Worm (Caenorhabditis elegans): Measurements from ENCODE around the gene tomm-40.

ce11 chrII:8960414-8960813, 13.0 kb downstream of the tomm-40 start, which contains the start of gene cal-2:
- TF ChIP-seq egl-43 (GFP tag; IDR thresholded peaks at IDR 0.05) (no peak), pqm-1 (tag; optimal IDR thresholded peaks at IDR 0.05) (no peak), pha-4 (GFP tag; IDR thresholded peaks at IDR 0.05) (no peak), pha-4 (tag; optimal IDR thresholded peaks at IDR 0.05) (no peak), zag-1 (tag; optimal IDR thresholded peaks at IDR 0.05) (no peak), snpc-4 (tag; optimal IDR thresholded peaks at IDR 0.05) (no peak), lsy-2 (tag; optimal IDR thresholded peaks at IDR 0.05) (no peak), skn-1 (tag; optimal IDR thresholded peaks at IDR 0.05) (no peak), zip-2 (tag; optimal IDR thresholded peaks at IDR 0.05) (no peak)

Data from whole organism, L4 larva.